Worm (Caenorhabditis elegans) whole organism, L4 larva: ENCODE measurements around the gene fce-2.

ENCODE experiments used
- aly-2 ChIP-seq: sonication (generic microtip); optimal IDR thresholded peaks from 2 replicates; lab custom pipeline; 2018; ENCODE audit warnings: missing biosample characterization, missing genetic modification characterization
- daf-19 ChIP-seq: fragments of 200-800 bp; sonication (Bioruptor generic); conservative IDR thresholded peaks from 2 replicates; pipeline ENCODE4 v1.3.6; 2022; ENCODE audit warnings: missing genetic modification characterization, missing compliant biosample characterization
- hmg-1.1 ChIP-seq: fragments of 200-800 bp; sonication (Bioruptor generic); IDR thresholded peaks from 2 replicates; pipeline ENCODE4 v1.3.6; 2022; ENCODE audit warnings: missing genetic modification reagents, missing genetic modification characterization, missing compliant biosample characterization
- mep-1 ChIP-seq: fragments of 150-350 bp; sonication (generic microtip); optimal IDR thresholded peaks from 3 replicates; lab custom pipeline; 2014; ENCODE audit warnings: missing biosample characterization, missing genetic modification characterization
- mes-2 ChIP-seq: sonication (generic microtip); optimal IDR thresholded peaks from 2 replicates; lab custom pipeline; 2016; ENCODE audit warnings: missing genotype, mild to moderate bottlenecking, missing genetic modification characterization, missing compliant biosample characterization; ENCODE audit not compliant: poor library complexity, severe bottlenecking
- nhr-11 ChIP-seq: fragments of 150-350 bp; optimal IDR thresholded peaks from 2 replicates; lab custom pipeline; 2014; ENCODE audit warnings: missing biosample characterization, missing genetic modification characterization
- snpc-1.2 ChIP-seq: fragments of 200-800 bp; sonication (Bioruptor generic); IDR thresholded peaks from 2 replicates; pipeline ENCODE4 v1.3.6; 2022; ENCODE audit warnings: missing genetic modification reagents, missing genetic modification characterization, missing compliant biosample characterization
- zfp-2 ChIP-seq: sonication (generic microtip); optimal IDR thresholded peaks from 2 replicates; lab custom pipeline; 2016; ENCODE audit warnings: mild to moderate bottlenecking, missing genetic modification characterization, missing compliant biosample characterization

ce11 chrV:20399532-20400068 lies 25.5 kb upstream of the fce-2 start:
- TF ChIP-seq nhr-11 (tag; lab: Kevin White, UChicago) (no peak), hmg-1.1 (no peak), daf-19 (GFP tag; lab: Robert Waterston, UW) (no peak), aly-2 (tag; lab: Kevin White, UChicago) (no peak), mep-1 (no peak), mes-2 (tag; lab: Kevin White, UChicago) (no peak), zfp-2 (tag; lab: Kevin White, UChicago) (no peak), snpc-1.2 (GFP tag; lab: Robert Waterston, UW) (no peak)
